Worm (Caenorhabditis elegans) whole organism, young adult: ENCODE results near the gene C13C4.6.

Experiments
- C17E4.6 ChIP-seq: fragments of 200-800 bp; sonication (Bioruptor generic); IDR thresholded peaks from 2 replicates; pipeline ENCODE4 v1.3.6; 2022; ENCODE audit warnings: missing genetic modification reagents, missing genetic modification characterization, missing compliant biosample characterization
- attf-5 ChIP-seq: fragments of 200-800 bp; sonication (Bioruptor generic); optimal IDR thresholded peaks from 2 replicates; lab custom pipeline; 2018; ENCODE audit warnings: mild to moderate bottlenecking, missing genetic modification characterization, missing compliant biosample characterization

DNA sequence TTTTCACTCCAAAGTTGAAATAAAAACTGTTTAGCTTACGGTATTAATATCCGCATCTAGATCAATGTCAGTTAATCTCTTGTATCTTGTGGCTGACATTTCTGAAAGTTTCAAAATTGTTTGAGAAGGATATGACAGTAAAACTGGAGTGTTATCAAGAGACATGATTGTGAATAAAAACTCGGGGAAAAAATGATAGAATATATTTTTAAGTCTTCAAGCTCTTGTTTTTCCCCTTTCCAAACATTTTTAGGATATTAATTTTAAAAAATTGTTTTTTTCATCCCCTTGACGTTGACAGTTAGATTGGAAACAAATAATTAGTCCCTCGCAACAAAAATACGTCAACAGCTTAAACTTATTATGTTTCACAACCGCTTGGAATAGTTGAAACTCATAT is 46.5 kb upstream of the C13C4.6 start, which contains the start of gene R07B7.6:
- TF ChIP-seq C17E4.6 (GFP tag; lab: Robert Waterston, UW) (no peak), attf-5 (GFP tag; lab: Kevin White, UChicago) (no peak)
